Worm (Caenorhabditis elegans): ENCODE results near the gene arrd-25.

ce11 chrX:14029872-14030271 is 3.7 kb upstream of the arrd-25 start:
- TF ChIP-seq unc-62 (GFP tag; optimal IDR thresholded peaks at IDR 0.05) (no peak), mep-1 (tag; optimal IDR thresholded peaks at IDR 0.05) (no peak), elt-1 (tag; optimal IDR thresholded peaks at IDR 0.05; ENCODE audit: borderline replicate concordance, insufficient read depth) (no peak), lin-13 (tag; optimal IDR thresholded peaks at IDR 0.05) (no peak), nhr-28 (tag; optimal IDR thresholded peaks at IDR 0.05) (no peak), nhr-237 (tag; optimal IDR thresholded peaks at IDR 0.05) (no peak), snpc-4 (tag; optimal IDR thresholded peaks at IDR 0.05) (no peak), ceh-43 (GFP tag; optimal IDR thresholded peaks at IDR 0.05) (no peak), blmp-1 (tag; optimal IDR thresholded peaks at IDR 0.05) (no peak), ztf-11 (tag; optimal IDR thresholded peaks at IDR 0.05) (no peak), unc-39 (tag; optimal IDR thresholded peaks at IDR 0.05) (no peak)

Measured in whole organism, mixed stage, embryonic.